Fruit fly (Drosophila melanogaster) whole organism, prepupa: ENCODE measurements around the gene Sfp24Bc.

Source experiments
- Blimp-1 ChIP-seq: fragments of 200-800 bp; sonication (Bioruptor generic); optimal IDR thresholded peaks from 3 replicates; lab custom pipeline; 2017; ENCODE audit warnings: missing biosample characterization, missing genetic modification characterization, mild to moderate bottlenecking, moderate library complexity, missing genetic modification reagents
- CG10631 ChIP-seq: fragments of 200-800 bp; sonication (Bioruptor generic); optimal IDR thresholded peaks from 2 replicates; lab custom pipeline; 2016; ENCODE audit warnings: missing biosample characterization, missing genetic modification characterization
- CG11294 ChIP-seq: fragments of 200-800 bp; sonication (Bioruptor generic); IDR thresholded peaks from 2 replicates; pipeline ENCODE4 v1.3.6; 2022; ENCODE audit warnings: missing biosample characterization, missing genetic modification characterization
- CG15336 ChIP-seq: fragments of 200-800 bp; sonication (Bioruptor generic); IDR thresholded peaks from 2 replicates; pipeline ENCODE4 v1.3.6; 2022; ENCODE audit warnings: missing biosample characterization, missing genetic modification characterization
- CG1621 ChIP-seq: fragments of 200-800 bp; sonication (Bioruptor generic); optimal IDR thresholded peaks from 3 replicates; lab custom pipeline; 2018; ENCODE audit warnings: missing biosample characterization, mild to moderate bottlenecking, missing genetic modification characterization
- CG16779 ChIP-seq: fragments of 200-800 bp; sonication (Bioruptor generic); optimal IDR thresholded peaks from 3 replicates; lab custom pipeline; 2017; ENCODE audit warnings: missing biosample characterization, mild to moderate bottlenecking, missing genetic modification characterization
- CG31627 ChIP-seq: fragments of 200-800 bp; sonication (Bioruptor generic); optimal IDR thresholded peaks from 3 replicates; lab custom pipeline; 2016; ENCODE audit warnings: missing biosample characterization, missing genetic modification characterization
- CG34406 ChIP-seq: fragments of 200-800 bp; sonication (Bioruptor generic); optimal IDR thresholded peaks from 3 replicates; lab custom pipeline; 2016; ENCODE audit warnings: missing biosample characterization, missing genetic modification characterization
- CG4318 ChIP-seq: fragments of 200-800 bp; sonication (Bioruptor generic); optimal IDR thresholded peaks from 3 replicates; lab custom pipeline; 2017; ENCODE audit warnings: missing biosample characterization, mild to moderate bottlenecking, missing genetic modification characterization
- CG6163 ChIP-seq: fragments of 200-800 bp; sonication (Bioruptor generic); IDR thresholded peaks from 3 replicates; pipeline ENCODE4 v1.3.6; 2022; ENCODE audit warnings: missing biosample characterization, missing genetic modification characterization
- CG6276 ChIP-seq: fragments of 200-800 bp; sonication (Bioruptor generic); optimal IDR thresholded peaks from 2 replicates; lab custom pipeline; 2017; ENCODE audit warnings: missing biosample characterization, mild to moderate bottlenecking, missing genetic modification characterization
- CG6792 ChIP-seq: fragments of 200-800 bp; sonication (Bioruptor generic); optimal IDR thresholded peaks from 3 replicates; lab custom pipeline; 2016; ENCODE audit warnings: missing biosample characterization, missing genetic modification characterization
- CG6808 ChIP-seq: fragments of 200-800 bp; sonication (Bioruptor generic); optimal IDR thresholded peaks from 3 replicates; lab custom pipeline; 2017; ENCODE audit warnings: missing biosample characterization, missing genetic modification characterization, mild to moderate bottlenecking, moderate library complexity, missing genetic modification reagents
- CG6854 ChIP-seq: fragments of 200-800 bp; sonication (Bioruptor generic); optimal IDR thresholded peaks from 2 replicates; lab custom pipeline; 2017; ENCODE audit warnings: missing biosample characterization, mild to moderate bottlenecking, missing genetic modification characterization
- CG7368 ChIP-seq: fragments of 200-800 bp; sonication (Bioruptor generic); optimal IDR thresholded peaks from 3 replicates; lab custom pipeline; 2016; ENCODE audit warnings: missing biosample characterization, missing genetic modification characterization
- CG8119 ChIP-seq: fragments of 200-800 bp; sonication (Bioruptor generic); IDR thresholded peaks from 3 replicates; pipeline ENCODE4 v1.3.6; 2022; ENCODE audit warnings: missing biosample characterization, missing genetic modification characterization
- CG9139 ChIP-seq: fragments of 200-800 bp; sonication (Bioruptor generic); optimal IDR thresholded peaks from 3 replicates; lab custom pipeline; 2017; ENCODE audit warnings: missing biosample characterization, mild to moderate bottlenecking, missing genetic modification characterization
- Eip75B ChIP-seq: fragments of 200-800 bp; sonication (Bioruptor generic); optimal IDR thresholded peaks from 3 replicates; lab custom pipeline; 2016; ENCODE audit warnings: missing biosample characterization, missing genetic modification characterization
- Eip78C ChIP-seq: fragments of 200-800 bp; sonication (Bioruptor generic); peaks from one replicate; lab custom pipeline; 2016; ENCODE audit warnings: missing biosample characterization, missing genetic modification characterization
- Eip93F ChIP-seq: fragments of 200-800 bp; sonication (Bioruptor generic); optimal IDR thresholded peaks from 2 replicates; lab custom pipeline; 2016; ENCODE audit warnings: missing biosample characterization, mild to moderate bottlenecking, missing genetic modification characterization
- Hr38 ChIP-seq: sonication (Bioruptor generic); optimal IDR thresholded peaks from 2 replicates; lab custom pipeline; 2016; ENCODE audit warnings: missing biosample characterization, missing genetic modification characterization
- Lpt ChIP-seq: fragments of 200-800 bp; sonication (Bioruptor generic); optimal IDR thresholded peaks from 3 replicates; lab custom pipeline; 2016; ENCODE audit warnings: missing biosample characterization, missing genetic modification characterization
- Smox ChIP-seq: fragments of 200-800 bp; sonication (Bioruptor generic); optimal IDR thresholded peaks from 3 replicates; lab custom pipeline; 2016; ENCODE audit warnings: missing biosample characterization, missing genetic modification characterization
- Sox102F ChIP-seq: fragments of 200-800 bp; sonication (Bioruptor generic); optimal IDR thresholded peaks from 2 replicates; lab custom pipeline; 2016; ENCODE audit warnings: missing biosample characterization, mild to moderate bottlenecking, missing genetic modification characterization
- achi ChIP-seq: fragments of 200-800 bp; sonication (Bioruptor generic); optimal IDR thresholded peaks from 3 replicates; lab custom pipeline; 2016; ENCODE audit warnings: missing biosample characterization, missing genetic modification characterization
- dsx ChIP-seq: fragments of 200-800 bp; optimal IDR thresholded peaks from 3 replicates; lab custom pipeline; 2019; ENCODE audit warnings: missing biosample characterization, mild to moderate bottlenecking, missing genetic modification characterization, moderate library complexity; ENCODE audit not compliant: poor library complexity, severe bottlenecking
- eg ChIP-seq: fragments of 200-800 bp; sonication (Bioruptor generic); IDR thresholded peaks from 3 replicates; pipeline ENCODE4 v1.3.6; 2022; ENCODE audit warnings: missing biosample characterization, missing genetic modification characterization
- fd59A ChIP-seq: fragments of 200-800 bp; sonication (Bioruptor generic); optimal IDR thresholded peaks from 2 replicates; lab custom pipeline; 2017; ENCODE audit warnings: missing biosample characterization, mild to moderate bottlenecking, missing genetic modification characterization, missing genetic modification reagents
- fkh ChIP-seq: fragments of 200-800 bp; sonication (Bioruptor generic); optimal IDR thresholded peaks from 3 replicates; lab custom pipeline; 2017; ENCODE audit warnings: missing biosample characterization, mild to moderate bottlenecking, missing genetic modification characterization, moderate library complexity
- lz ChIP-seq: fragments of 200-800 bp; sonication (Bioruptor generic); optimal IDR thresholded peaks from 3 replicates; lab custom pipeline; 2016; ENCODE audit warnings: missing biosample characterization, missing genetic modification characterization
- net ChIP-seq: fragments of 200-800 bp; sonication (Bioruptor generic); optimal IDR thresholded peaks from 3 replicates; lab custom pipeline; 2016; ENCODE audit warnings: missing biosample characterization, missing genetic modification characterization
- spab ChIP-seq: fragments of 200-800 bp; sonication (Bioruptor generic); optimal IDR thresholded peaks from 2 replicates; lab custom pipeline; 2017; ENCODE audit warnings: missing biosample characterization, mild to moderate bottlenecking, missing genetic modification characterization, missing genetic modification reagents
- ss ChIP-seq, 2 experiments: fragments of 200-800 bp; sonication (Bioruptor generic); optimal IDR thresholded peaks; 2 replicates in 1 of 2; 3 replicates in 1 of 2; lab custom pipeline; 2017 to 2018; ENCODE audit warnings: mild to moderate bottlenecking in 2 of 2, missing biosample characterization in 2 of 2, missing genetic modification characterization in 2 of 2, moderate library complexity in 1 of 2
- svp ChIP-seq: fragments of 200-800 bp; sonication (Bioruptor generic); peaks from one replicate; lab custom pipeline; 2016; ENCODE audit warnings: missing biosample characterization, missing genetic modification characterization
- topi ChIP-seq: fragments of 200-800 bp; sonication (Bioruptor generic); optimal IDR thresholded peaks from 3 replicates; lab custom pipeline; 2016; ENCODE audit warnings: missing biosample characterization, missing genetic modification characterization
- vri ChIP-seq: fragments of 200-800 bp; sonication (Bioruptor generic); optimal IDR thresholded peaks from 3 replicates; lab custom pipeline; 2016; ENCODE audit warnings: missing biosample characterization, mild to moderate bottlenecking, missing genetic modification characterization

Gene Sfp24Bc

DNA sequence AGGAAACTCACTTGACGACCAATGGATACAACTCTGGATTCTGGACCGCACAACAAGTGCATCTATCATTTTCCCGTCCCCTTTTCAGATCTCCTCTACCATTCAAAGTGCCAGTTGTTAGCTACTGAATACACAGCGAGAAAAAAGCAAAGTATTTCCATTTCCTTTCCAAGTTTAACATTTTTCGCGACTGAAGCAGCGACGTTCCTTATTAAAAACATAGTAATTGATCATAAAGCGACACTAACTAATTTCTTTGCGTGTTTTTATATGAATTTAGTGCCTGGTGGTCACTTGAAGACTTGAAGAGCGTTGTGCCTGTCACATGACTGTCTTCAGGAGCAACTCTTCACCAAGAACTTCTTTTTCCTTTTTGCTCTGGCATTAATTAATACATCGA, 25.0 kb downstream of the Sfp24Bc start (continued):
- peak; percentile 22; the same call in 1 of the 3 replicates for TF ChIP-seq CG8119 (GFP tag; lab: Robert Waterston, UW)
- TF ChIP-seq dsx (GFP tag; lab: Kevin White, UChicago), result no peak
- no peak for TF ChIP-seq CG34406 (GFP tag; lab: Kevin White, UChicago)
- TF ChIP-seq spab (GFP tag; lab: Kevin White, UChicago), result no peak
- no peak for TF ChIP-seq fkh
- TF ChIP-seq Smox (GFP tag; lab: Kevin White, UChicago), result no peak
- TF ChIP-seq Hr38 (GFP tag; lab: Kevin White, UChicago), result no peak
- TF ChIP-seq CG15336 (GFP tag; lab: Robert Waterston, UW), result peak; percentile 60
- no peak for TF ChIP-seq Blimp-1
- no peak for TF ChIP-seq fd59A (GFP tag; lab: Kevin White, UChicago)
- no peak for TF ChIP-seq lz (GFP tag; lab: Kevin White, UChicago)
- no peak for TF ChIP-seq CG7368 (GFP tag; lab: Kevin White, UChicago)
- TF ChIP-seq, all 60 proteins: peak for 12

- TF ChIP-seq CG31627 (GFP tag; lab: Kevin White, UChicago) (no peak), Lpt (GFP tag; lab: Kevin White, UChicago) (no peak), svp (GFP tag; lab: Kevin White, UChicago) (peak; percentile 89), eg (GFP tag; lab: Robert Waterston, UW) (no peak), Eip93F (GFP tag; lab: Kevin White, UChicago) (peak; percentile 31), CG6792 (GFP tag; lab: Kevin White, UChicago) (no peak), Sox102F (GFP tag; lab: Kevin White, UChicago) (no peak), CG9139 (GFP tag; lab: Kevin White, UChicago) (no peak), Eip78C (GFP tag; lab: Kevin White, UChicago) (peak; percentile 42), CG4318 (GFP tag; lab: Kevin White, UChicago) (no peak), net (GFP tag; lab: Kevin White, UChicago) (no peak), topi (GFP tag; lab: Kevin White, UChicago) (no peak), CG10631 (GFP tag; lab: Kevin White, UChicago) (no peak), Smox (GFP tag; lab: Kevin White, UChicago) (no peak), CG7368 (GFP tag; lab: Kevin White, UChicago) (no peak), vri (GFP tag; lab: Kevin White, UChicago) (peak; percentile 84)
- TF ChIP-seq, all 60 proteins: peak for 4
These were observed 28.0 kb downstream of the Sfp24Bc start for dm6 chr2L:3642148-3642920.

DNA sequence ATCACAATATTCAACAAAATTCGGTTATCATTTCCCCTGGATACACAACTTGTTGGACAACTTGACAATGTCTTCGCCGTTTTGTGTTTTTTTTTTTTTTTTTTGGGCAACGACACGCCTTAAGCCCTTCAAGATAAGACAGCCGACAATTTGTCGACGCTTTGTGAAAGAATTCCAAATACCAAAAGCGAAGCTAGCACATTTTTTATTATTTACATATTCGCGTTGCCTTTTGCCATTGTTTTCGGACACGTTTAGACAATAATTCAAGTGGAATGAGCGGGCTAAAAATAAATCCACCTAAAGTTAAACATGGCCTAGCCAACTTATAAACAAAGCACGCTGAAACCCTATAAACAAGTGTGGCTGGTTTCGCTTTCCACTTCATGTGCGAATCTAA, 29.4 kb downstream of the Sfp24Bc start:
- TF ChIP-seq fkh, result peak; percentile 66
- no peak for TF ChIP-seq CG34406 (GFP tag; lab: Kevin White, UChicago)

dm6 chr2L:3639924-3640323, 30.5 kb downstream of the Sfp24Bc start:
- TF ChIP-seq CG15336 (GFP tag; lab: Robert Waterston, UW), result peak; percentile 16; the same call in 1 of the 2 replicates
- peak; percentile 38 for TF ChIP-seq fkh
- peak; percentile 34 for TF ChIP-seq CG6808
- TF ChIP-seq ss (GFP tag; optimal IDR thresholded peaks at IDR 0.05; lab: Kevin White, UChicago), result peak; percentile 24 to 46
- TF ChIP-seq CG6854 (GFP tag; lab: Kevin White, UChicago), result no peak
- TF ChIP-seq CG11294 (GFP tag; lab: Robert Waterston, UW), result peak; percentile 46; the same call in 1 of the 2 replicates
- peak; percentile 62 for TF ChIP-seq CG1621 (tag; lab: Kevin White, UChicago)
- no peak for TF ChIP-seq topi (GFP tag; lab: Kevin White, UChicago)
- peak; percentile 22 for TF ChIP-seq Eip75B
- TF ChIP-seq Hr38 (GFP tag; lab: Kevin White, UChicago), result no peak
- 0 out of 3 replicates have a peak, but pooled peaks have one; percentile 30 for TF ChIP-seq eg (GFP tag; lab: Robert Waterston, UW)
- TF ChIP-seq dsx (GFP tag; lab: Kevin White, UChicago), result peak; percentile 55
- TF ChIP-seq CG9139 (GFP tag; lab: Kevin White, UChicago), result peak; percentile 50
- no peak for TF ChIP-seq fd59A (GFP tag; lab: Kevin White, UChicago)
- peak; percentile 5 for TF ChIP-seq spab (GFP tag; lab: Kevin White, UChicago)
- TF ChIP-seq Eip78C (GFP tag; lab: Kevin White, UChicago), result peak; percentile 66
- TF ChIP-seq vri (GFP tag; lab: Kevin White, UChicago), result peak; percentile 69
- TF ChIP-seq achi (GFP tag; lab: Kevin White, UChicago), result no peak
- peak; percentile 1 for TF ChIP-seq CG6276
- peak; percentile 37; the same call in 1 of the 3 replicates for TF ChIP-seq CG6163 (GFP tag; lab: Robert Waterston, UW)
- peak; percentile 99 for TF ChIP-seq svp (GFP tag; lab: Kevin White, UChicago)
- peak; percentile 2 for TF ChIP-seq CG16779
